Worm (Caenorhabditis elegans): ENCODE data around the gene F15B10.3.
"Not testable (repeated sequence)": the region's sequence is repeated elsewhere in the genome, so short reads cannot be mapped to it uniquely, and the experiment has no call there.

DNA sequence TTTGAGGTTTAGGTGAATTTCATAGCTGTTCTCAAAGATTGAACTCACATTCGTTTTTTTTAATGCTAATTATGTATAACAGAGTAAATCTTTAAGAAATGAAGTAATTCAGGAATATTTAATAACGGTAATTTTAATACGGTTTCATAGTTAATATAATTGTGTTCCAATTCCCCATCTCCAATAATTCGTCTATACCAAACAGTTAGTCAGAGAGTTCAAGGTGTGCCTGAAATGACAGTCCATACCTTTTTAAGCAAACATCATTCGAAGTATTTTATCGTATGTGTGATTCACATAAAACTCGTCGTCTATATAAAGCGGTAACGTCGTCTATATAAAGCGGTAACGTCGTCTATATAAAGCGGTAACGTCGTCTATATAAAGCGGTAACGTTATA, 3.7 kb upstream of the F15B10.3 start, which contains the start of gene nspb-5:
- not testable (repeated sequence) for TF ChIP-seq him-1 (tag; optimal IDR thresholded peaks at IDR 0.05); nhr-80 (tag; optimal IDR thresholded peaks at IDR 0.05); dox-1 (GFP tag; IDR thresholded peaks at IDR 0.05); lsy-27 (tag; optimal IDR thresholded peaks at IDR 0.05; ENCODE audit: borderline replicate concordance, insufficient read depth); ceh-100 (GFP tag; IDR thresholded peaks at IDR 0.05); unc-130 (GFP tag; optimal IDR thresholded peaks at IDR 0.05); F49E8.2 (tag; optimal IDR thresholded peaks at IDR 0.05; ENCODE audit: insufficient read depth); mcd-1 (GFP tag; IDR thresholded peaks at IDR 0.05); ceh-91 (GFP tag; IDR thresholded peaks at IDR 0.05); egl-18 (GFP tag; IDR thresholded peaks at IDR 0.05); ets-4 (GFP tag; optimal IDR thresholded peaks at IDR 0.05); nfya-1 (tag; optimal IDR thresholded peaks at IDR 0.05; ENCODE audit: borderline replicate concordance, insufficient read depth); aptf-2 (GFP tag; conservative IDR thresholded peaks at IDR 0.05)

Measured in whole organism, young adult.